Worm (Caenorhabditis elegans) whole organism, L4/young adult: ENCODE measurements around the gene R10E4.6.

Experiments used
- dao-5 ChIP-seq: sonication (generic microtip); optimal IDR thresholded peaks from 2 replicates; lab custom pipeline; 2016; ENCODE audit warnings: missing genotype, missing genetic modification characterization, moderate library complexity, missing compliant biosample characterization
- him-1 ChIP-seq: sonication (generic microtip); optimal IDR thresholded peaks from 2 replicates; lab custom pipeline; 2016; ENCODE audit warnings: missing genotype, missing genetic modification reagents, missing genetic modification characterization, missing compliant biosample characterization

ce11 chrIII:4323859-4324258, 30.7 kb downstream of the R10E4.6 start, which contains the start of gene H38K22.9:
- TF ChIP-seq him-1 (no peak), dao-5 (tag; lab: Kevin White, UChicago) (no peak)
